Fruit fly (Drosophila melanogaster): ENCODE measurements around the gene Kots.

Kots gene

DNA sequence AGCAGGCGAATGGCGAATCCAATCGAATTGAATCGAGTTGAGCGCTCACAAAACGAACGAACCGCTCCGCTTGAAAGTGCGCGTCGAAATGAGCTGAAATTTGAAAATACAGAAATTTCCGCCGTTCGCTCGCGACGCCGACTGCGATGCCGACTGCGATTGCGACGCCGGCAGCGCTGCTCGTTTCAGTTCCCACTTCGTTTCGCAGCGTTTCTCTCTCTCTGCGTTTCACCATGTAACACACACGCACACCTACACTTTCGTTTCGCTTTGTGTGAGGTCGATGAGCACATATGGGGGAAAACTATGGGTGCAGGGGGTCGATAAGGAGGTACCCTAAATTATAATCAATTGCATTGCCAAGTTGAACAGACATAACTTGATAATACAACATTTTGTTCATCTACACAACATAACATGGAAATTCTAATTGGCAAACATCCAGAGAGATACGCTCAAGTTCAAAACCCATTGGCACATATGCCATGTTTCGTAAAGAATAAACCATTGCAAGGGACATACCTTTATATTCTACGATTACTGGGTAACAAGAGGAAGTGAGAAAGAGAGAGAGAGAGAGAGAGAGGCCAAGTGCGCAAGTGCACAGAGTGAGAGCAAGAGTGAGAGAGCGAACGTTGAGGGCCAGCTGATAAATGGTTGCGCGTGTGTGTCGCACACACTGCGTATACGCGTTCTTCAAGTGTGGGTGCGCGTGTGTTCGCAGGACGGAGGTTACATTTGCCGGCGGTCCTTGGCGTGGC, 19.5 kb upstream of the Kots start (continued):
- TF ChIP-seq CG8290 (GFP tag; optimal IDR thresholded peaks at IDR 0.05) (peak; percentile 88), CG8290 (tag; optimal IDR thresholded peaks at IDR 0.05) (peak; percentile 79 to 95), pum (GFP tag; optimal IDR thresholded peaks at IDR 0.05) (peak; percentile 93), CG30403 (GFP tag; optimal IDR thresholded peaks at IDR 0.05) (peak; percentile 95), CG10959 (GFP tag; IDR thresholded peaks at IDR 0.05) (peak; percentile 75), ci (GFP tag; IDR thresholded peaks at IDR 0.05) (peak; percentile 76), sqz (GFP tag; optimal IDR thresholded peaks at IDR 0.05) (peak; percentile 80), mld (GFP tag; IDR thresholded peaks at IDR 0.05; ENCODE audit: partially characterized antibody) (peak; percentile 67; the same call in 1 of the 3 replicates), dimm (GFP tag; IDR thresholded peaks at IDR 0.05) (0 out of 2 replicates have a peak, but pooled peaks have one; percentile 13), fu2 (GFP tag; optimal IDR thresholded peaks at IDR 0.05) (peak; percentile 92), Atf3 (GFP tag; optimal IDR thresholded peaks at IDR 0.05) (peak; percentile 90), Hmx (GFP tag; optimal IDR thresholded peaks at IDR 0.05) (peak; percentile 80), CG30431 (GFP tag; optimal IDR thresholded peaks at IDR 0.05) (peak; percentile 89), amos (GFP tag; IDR thresholded peaks at IDR 0.05; ENCODE audit: partially characterized antibody) (peak; percentile 51; the same call in 1 of the 2 replicates), Abd-B (GFP tag; optimal IDR thresholded peaks at IDR 0.05) (peak; percentile 90), TFAM (GFP tag; optimal IDR thresholded peaks at IDR 0.05) (peak; percentile 63), CG17912 (GFP tag; optimal IDR thresholded peaks at IDR 0.05) (peak; percentile 62), knrl (GFP tag; IDR thresholded peaks at IDR 0.05; ENCODE audit: partially characterized antibody) (no peak; the same call in 2 of the 3 replicates), corto (GFP tag; optimal IDR thresholded peaks at IDR 0.05) (peak; percentile 85), CG11504 (tag; optimal IDR thresholded peaks at IDR 0.05) (peak; percentile 92), BtbVII (GFP tag; optimal IDR thresholded peaks at IDR 0.05) (peak; percentile 94), Hr51 (GFP tag; optimal IDR thresholded peaks at IDR 0.05) (peak; percentile 86 to 93), Ptx1 (GFP tag; IDR thresholded peaks at IDR 0.05) (peak; percentile 92), bowl (GFP tag; IDR thresholded peaks at IDR 0.05) (0 out of 2 replicates have a peak, but pooled peaks have one; percentile 57), trem (tag; optimal IDR thresholded peaks at IDR 0.05) (peak; percentile 85), CG12769 (tag; optimal IDR thresholded peaks at IDR 0.05) (peak; percentile 97), gsb-n (tag; optimal IDR thresholded peaks at IDR 0.05) (peak; percentile 95), lola (GFP tag; optimal IDR thresholded peaks at IDR 0.05) (peak in 1 of 3 experiments; percentile 91), CG13775 (GFP tag; optimal IDR thresholded peaks at IDR 0.05) (peak; percentile 91), gsb (GFP tag; IDR thresholded peaks at IDR 0.05) (peak; percentile 73), repo (GFP tag; optimal IDR thresholded peaks at IDR 0.05) (peak; percentile 92), lmd (GFP tag; IDR thresholded peaks at IDR 0.05) (peak; percentile 95), CG11456 (GFP tag; IDR thresholded peaks at IDR 0.05) (peak; percentile 72), CG1602 (GFP tag; optimal IDR thresholded peaks at IDR 0.05) (peak; percentile 93), Doc2 (GFP tag; IDR thresholded peaks at IDR 0.05) (peak; percentile 41; the same call in 1 of the 2 replicates), ab (GFP tag; optimal IDR thresholded peaks at IDR 0.05) (peak; percentile 86), onecut (GFP tag; IDR thresholded peaks at IDR 0.05) (peak; percentile 70; the same call in 1 of the 2 replicates), kay (GFP tag; optimal IDR thresholded peaks at IDR 0.05) (peak; percentile 91), twi (tag; optimal IDR thresholded peaks at IDR 0.05) (peak; percentile 95), emc (GFP tag; optimal IDR thresholded peaks at IDR 0.05) (peak; percentile 78), CG10274 (GFP tag; optimal IDR thresholded peaks at IDR 0.05) (peak; percentile 81), hbn (GFP tag; IDR thresholded peaks at IDR 0.05; ENCODE audit: partially characterized antibody) (no peak), CG12659 (GFP tag; optimal IDR thresholded peaks at IDR 0.05) (peak; percentile 90), E2f2 (GFP tag; IDR thresholded peaks at IDR 0.05) (peak; percentile 73), nom (GFP tag; optimal IDR thresholded peaks at IDR 0.05) (peak; percentile 84), ttk (GFP tag; IDR thresholded peaks at IDR 0.05) (peak; percentile 82), CG9932 (GFP tag; IDR thresholded peaks at IDR 0.05) (peak; percentile 86), Dek (tag; optimal IDR thresholded peaks at IDR 0.05) (peak; percentile 91), ase (GFP tag; IDR thresholded peaks at IDR 0.05) (peak; percentile 78)
